Worm (Caenorhabditis elegans): ENCODE data around the gene ttr-22.

DNA sequence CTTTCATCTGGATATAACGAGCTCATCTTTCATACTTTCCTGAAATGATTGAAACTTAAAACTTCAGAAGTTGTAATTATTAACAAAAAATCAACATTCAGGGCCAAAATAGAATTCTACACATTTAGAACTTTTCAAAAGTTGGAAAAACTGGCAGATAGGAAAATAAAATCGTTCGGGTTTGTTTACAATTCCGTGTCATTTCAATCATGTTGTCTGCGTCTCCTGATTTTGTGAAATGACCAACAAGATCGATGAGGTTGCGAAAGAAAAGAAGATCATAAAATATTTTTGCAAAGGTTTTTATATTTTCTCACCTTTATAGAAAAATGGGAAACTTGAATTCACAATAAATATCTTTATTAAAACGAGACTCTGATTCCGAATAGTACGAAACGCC, 47.4 kb downstream of the ttr-22 start, which contains the start of gene rskd-1:
- no peak for TF ChIP-seq elt-4 (tag; optimal IDR thresholded peaks at IDR 0.05)
- TF ChIP-seq pha-4 (tag; optimal IDR thresholded peaks at IDR 0.05): no peak
- no peak for TF ChIP-seq pax-1 (tag; optimal IDR thresholded peaks at IDR 0.05)
- no peak for TF ChIP-seq pha-2 (tag; optimal IDR thresholded peaks at IDR 0.05)
- no peak for TF ChIP-seq eyg-1 (tag; optimal IDR thresholded peaks at IDR 0.05)
- no peak for TF ChIP-seq fkh-10 (GFP tag; optimal IDR thresholded peaks at IDR 0.05)
- no peak for TF ChIP-seq ama-1 (optimal IDR thresholded peaks at IDR 0.05)
- TF ChIP-seq mec-3 (tag; optimal IDR thresholded peaks at IDR 0.05; ENCODE audit: borderline replicate concordance): no peak
